Worm (Caenorhabditis elegans) whole organism, L2 larva: ENCODE results near the gene rpl-6.

Experiments used
- blmp-1 ChIP-seq: sonication (generic microtip); optimal IDR thresholded peaks from 2 replicates; lab custom pipeline; 2017; ENCODE audit warnings: missing genetic modification characterization, mild to moderate bottlenecking, missing compliant biosample characterization, antibody characterized with exemption, moderate library complexity; ENCODE audit not compliant: insufficient read depth
- skn-1 ChIP-seq: sonication (generic microtip); optimal IDR thresholded peaks from 2 replicates; lab custom pipeline; 2017; ENCODE audit warnings: missing biosample characterization, missing genetic modification characterization

DNA sequence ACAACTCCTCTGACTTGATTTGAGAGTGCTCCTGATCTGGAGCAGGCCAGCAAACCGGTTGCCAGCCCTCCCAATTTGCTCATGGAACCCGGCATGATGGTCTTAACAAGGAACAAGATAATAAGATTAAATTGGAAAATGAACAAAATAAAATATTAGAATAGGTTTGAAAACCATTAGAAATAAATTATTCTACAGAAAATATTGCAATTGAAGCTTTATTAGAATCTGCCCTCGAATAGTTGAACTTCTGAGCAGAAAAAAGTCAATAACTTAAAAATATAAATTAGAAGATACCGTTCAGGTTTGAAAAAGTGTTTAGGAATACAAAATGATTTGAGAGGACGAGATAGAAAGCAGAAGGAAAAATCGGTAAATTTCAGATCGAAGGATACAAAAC is 49.5 kb upstream of the rpl-6 start, which contains the start of gene nuo-4:
- no peak for TF ChIP-seq skn-1 (tag; lab: Kevin White, UChicago)
- no peak for TF ChIP-seq blmp-1
